Worm (Caenorhabditis elegans) whole organism, late embryonic: ENCODE measurements around the gene C34C12.2.

ENCODE experiments used
- C08G9.2 ChIP-seq: sonication (generic microtip); optimal IDR thresholded peaks from 2 replicates; lab custom pipeline; 2016; ENCODE audit warnings: mild to moderate bottlenecking, missing genetic modification characterization, moderate library complexity, missing compliant biosample characterization
- Y22D7AL.16 ChIP-seq: sonication (generic microtip); optimal IDR thresholded peaks from 2 replicates; lab custom pipeline; 2016; ENCODE audit warnings: missing genetic modification characterization, missing compliant biosample characterization
- ceh-19 ChIP-seq: fragments of 200-800 bp; sonication (Bioruptor generic); optimal IDR thresholded peaks from 2 replicates; lab custom pipeline; 2018; ENCODE audit warnings: mild to moderate bottlenecking, missing genetic modification characterization, missing compliant biosample characterization
- ceh-30 ChIP-seq: fragments of 150-350 bp; optimal IDR thresholded peaks from 2 replicates; lab custom pipeline; 2014; ENCODE audit warnings: missing biosample characterization, missing genetic modification characterization
- ceh-34 ChIP-seq: sonication (generic microtip); optimal IDR thresholded peaks from 2 replicates; lab custom pipeline; 2016; ENCODE audit warnings: mild to moderate bottlenecking, missing genetic modification characterization, missing compliant biosample characterization
- ceh-9 ChIP-seq: sonication (generic microtip); optimal IDR thresholded peaks from 2 replicates; lab custom pipeline; 2016; ENCODE audit warnings: mild to moderate bottlenecking, missing genetic modification characterization, inconsistent platforms, missing compliant biosample characterization
- dmd-4 ChIP-seq: sonication (generic microtip); optimal IDR thresholded peaks from 2 replicates; lab custom pipeline; 2016; ENCODE audit warnings: borderline replicate concordance, missing genetic modification characterization, missing compliant biosample characterization
- elt-2 ChIP-seq: sonication (generic microtip); optimal IDR thresholded peaks from 2 replicates; lab custom pipeline; 2016; ENCODE audit warnings: missing genetic modification reagents, missing genetic modification characterization, missing compliant biosample characterization
- elt-4 ChIP-seq: sonication (generic microtip); optimal IDR thresholded peaks from 2 replicates; lab custom pipeline; 2016; ENCODE audit warnings: missing genetic modification characterization, missing compliant biosample characterization
- ets-4 ChIP-seq: sonication (generic microtip); optimal IDR thresholded peaks from 2 replicates; lab custom pipeline; 2016; ENCODE audit warnings: missing genetic modification characterization, missing compliant biosample characterization
- fkh-10 ChIP-seq: fragments of 150-350 bp; optimal IDR thresholded peaks from 2 replicates; lab custom pipeline; 2014; ENCODE audit warnings: missing biosample characterization, missing genetic modification reagents, missing genetic modification characterization
- gmeb-2 ChIP-seq: sonication (generic microtip); optimal IDR thresholded peaks from 2 replicates; lab custom pipeline; 2016; ENCODE audit warnings: missing genetic modification characterization, inconsistent platforms, missing compliant biosample characterization
- hlh-15 ChIP-seq: sonication (generic microtip); optimal IDR thresholded peaks from 2 replicates; lab custom pipeline; 2016; ENCODE audit warnings: missing genetic modification characterization, missing compliant biosample characterization
- hlh-30 ChIP-seq: sonication (generic microtip); optimal IDR thresholded peaks from 2 replicates; lab custom pipeline; 2017; ENCODE audit warnings: antibody characterized with exemption, missing genetic modification characterization, missing compliant biosample characterization; ENCODE audit not compliant: insufficient read depth
- hlh-8 ChIP-seq: sonication (generic microtip); optimal IDR thresholded peaks from 2 replicates; lab custom pipeline; 2016; ENCODE audit warnings: missing genotype, missing genetic modification characterization, missing compliant biosample characterization
- lim-6 ChIP-seq: sonication (generic microtip); optimal IDR thresholded peaks from 2 replicates; lab custom pipeline; 2016; ENCODE audit warnings: missing genetic modification characterization, missing compliant biosample characterization
- lin-11 ChIP-seq: fragments of 200-800 bp; sonication (Bioruptor generic); optimal IDR thresholded peaks from 2 replicates; lab custom pipeline; 2018; ENCODE audit warnings: mild to moderate bottlenecking, missing genetic modification characterization, missing compliant biosample characterization
- nhr-232 ChIP-seq: sonication (generic microtip); optimal IDR thresholded peaks from 2 replicates; lab custom pipeline; 2016; ENCODE audit warnings: missing genetic modification characterization, missing compliant biosample characterization
- pag-3 ChIP-seq: sonication (generic microtip); optimal IDR thresholded peaks from 2 replicates; lab custom pipeline; 2016; ENCODE audit warnings: missing compliant biosample characterization, missing genetic modification characterization, borderline replicate concordance
- pat-9 ChIP-seq: fragments of 200-800 bp; sonication (Bioruptor generic); optimal IDR thresholded peaks from 2 replicates; lab custom pipeline; 2018; ENCODE audit warnings: mild to moderate bottlenecking, missing genetic modification characterization, moderate library complexity, missing compliant biosample characterization
- pha-2 ChIP-seq: sonication (generic microtip); optimal IDR thresholded peaks from 2 replicates; lab custom pipeline; 2017; ENCODE audit warnings: mild to moderate bottlenecking, missing genetic modification characterization, missing compliant biosample characterization
- pha-4 ChIP-seq: fragments of 150-350 bp; optimal IDR thresholded peaks from 2 replicates; lab custom pipeline; 2018; ENCODE audit warnings: missing biosample characterization, missing genetic modification reagents, missing genetic modification characterization
- pqm-1 ChIP-seq: sonication (generic microtip); optimal IDR thresholded peaks from 2 replicates; lab custom pipeline; 2016; ENCODE audit warnings: missing genetic modification characterization, missing compliant biosample characterization
- rnt-1 ChIP-seq: sonication (generic microtip); optimal IDR thresholded peaks from 2 replicates; lab custom pipeline; 2016; ENCODE audit warnings: missing genetic modification characterization, missing compliant biosample characterization
- sox-2 ChIP-seq: fragments of 200-800 bp; sonication (Bioruptor generic); IDR thresholded peaks from 2 replicates; pipeline ENCODE4 v1.3.6; 2022; ENCODE audit warnings: missing genetic modification reagents, missing genetic modification characterization, missing compliant biosample characterization
- syd-9 ChIP-seq: sonication (generic microtip); optimal IDR thresholded peaks from 2 replicates; lab custom pipeline; 2016; ENCODE audit warnings: mild to moderate bottlenecking, missing genetic modification characterization, moderate library complexity, missing compliant biosample characterization
- unc-3 ChIP-seq, 2 experiments: fragments of 200-800 bp in 1 of 2; sonication (Bioruptor generic) in 1 of 2; sonication (generic microtip) in 1 of 2; conservative IDR thresholded peaks in 1 of 2; optimal IDR thresholded peaks in 1 of 2; 2 replicates each; pipeline versions ENCODE4 v1.3.6 to Lab custom; 2016 to 2022; ENCODE audit warnings: missing compliant biosample characterization in 2 of 2, missing genetic modification characterization in 2 of 2, missing genetic modification reagents in 1 of 2
- unc-55 ChIP-seq: sonication (generic microtip); optimal IDR thresholded peaks from 2 replicates; lab custom pipeline; 2017; ENCODE audit warnings: missing biosample characterization, missing genetic modification reagents, missing genetic modification characterization
- unc-86 ChIP-seq: sonication (generic microtip); optimal IDR thresholded peaks from 2 replicates; lab custom pipeline; 2016; ENCODE audit warnings: missing genetic modification characterization, missing compliant biosample characterization

C34C12.2 gene

ce11 chrIII:3429761-3430160 is 23.8 kb upstream of the C34C12.2 start:
- no peak for TF ChIP-seq ceh-19 (GFP tag; lab: Kevin White, UChicago)
- TF ChIP-seq hlh-15 (tag; lab: Kevin White, UChicago): no peak
- TF ChIP-seq ceh-34 (tag; lab: Kevin White, UChicago): no peak
- TF ChIP-seq, all 69 proteins: peak for 0

ce11 chrIII:3430667-3431066 is 22.9 kb upstream of the C34C12.2 start:
- no peak for TF ChIP-seq ceh-34 (tag; lab: Kevin White, UChicago)
- TF ChIP-seq pat-9: no peak
- TF ChIP-seq syd-9 (tag; lab: Kevin White, UChicago): no peak
- no peak for TF ChIP-seq ceh-9
- no peak for TF ChIP-seq pqm-1 (tag; lab: Kevin White, UChicago)
- no peak for TF ChIP-seq elt-4 (tag; lab: Kevin White, UChicago)
- TF ChIP-seq elt-2 (tag; lab: Kevin White, UChicago): no peak

ce11 chrIII:3431385-3431784 is 22.2 kb upstream of the C34C12.2 start, which contains the start of gene K01A11.1:
Gene K01A11.1, minus strand, starts transcription at chrIII:3431485.
- TF ChIP-seq fkh-10 (GFP tag; lab: Kevin White, UChicago) (no peak), unc-3 (GFP tag; conservative IDR thresholded peaks at IDR 0.05; lab: Robert Waterston, UW) (no peak), unc-3 (tag; optimal IDR thresholded peaks at IDR 0.05; lab: Kevin White, UChicago) (no peak), lim-6 (tag; lab: Kevin White, UChicago) (no peak), Y22D7AL.16 (tag; lab: Kevin White, UChicago) (no peak), hlh-30 (tag; lab: Kevin White, UChicago) (no peak), unc-55 (no peak), hlh-8 (tag; lab: Kevin White, UChicago) (no peak), gmeb-2 (no peak), pha-2 (tag; lab: Kevin White, UChicago) (no peak), nhr-232 (no peak), ets-4 (tag; lab: Kevin White, UChicago) (no peak), pag-3 (tag; lab: Kevin White, UChicago) (no peak), lin-11 (tag; lab: Kevin White, UChicago) (no peak)

ce11 chrIII:3435152-3435551 is 18.4 kb upstream of the C34C12.2 start:
- TF ChIP-seq nhr-232 (no peak), rnt-1 (tag; lab: Kevin White, UChicago) (no peak), ceh-30 (tag; lab: Kevin White, UChicago) (no peak), elt-2 (tag; lab: Kevin White, UChicago) (peak; percentile 90), unc-86 (tag; lab: Kevin White, UChicago) (no peak)

ce11 chrIII:3437139-3437538 is 16.4 kb upstream of the C34C12.2 start:
- TF ChIP-seq lim-6 (tag; lab: Kevin White, UChicago): no peak
- TF ChIP-seq unc-3 (GFP tag; conservative IDR thresholded peaks at IDR 0.05; lab: Robert Waterston, UW): no peak
- peak; percentile 17 for TF ChIP-seq unc-3 (tag; optimal IDR thresholded peaks at IDR 0.05; lab: Kevin White, UChicago)
- TF ChIP-seq pha-4: no peak
- no peak for TF ChIP-seq C08G9.2 (tag; lab: Kevin White, UChicago)
- TF ChIP-seq unc-55: peak; percentile 43
- TF ChIP-seq pqm-1 (tag; lab: Kevin White, UChicago): no peak

- no peak for TF ChIP-seq dmd-4 (tag; lab: Kevin White, UChicago)
- TF ChIP-seq ceh-34 (tag; lab: Kevin White, UChicago): no peak
- no peak for TF ChIP-seq sox-2
- TF ChIP-seq gmeb-2: no peak
- TF ChIP-seq, all 69 proteins: peak for 0
These were observed 9.4 kb upstream of the C34C12.2 start, which contains the start of gene spe-41 for ce11 chrIII:3444139-3444538. Gene spe-41, minus strand, starts transcription at chrIII:3444210.
